Worm (Caenorhabditis elegans): Measurements from ENCODE around the gene fut-2.

ce11 chrV:6541875-6542274 is 33.8 kb downstream of the fut-2 start:
- TF ChIP-seq hlh-1 (tag; optimal IDR thresholded peaks at IDR 0.05) (no peak), lin-13 (tag; optimal IDR thresholded peaks at IDR 0.05) (no peak), snpc-4 (tag; optimal IDR thresholded peaks at IDR 0.05) (no peak)
